Fruit fly (Drosophila melanogaster): ENCODE measurements around the gene CG6204.

Gene CG6204

dm6 chr3R:24226744-24227143 is 33.1 kb downstream of the CG6204 start, which contains the start of the genes Spps and CG13609 (continued):
- TF ChIP-seq nerfin-1 (tag; optimal IDR thresholded peaks at IDR 0.05) (peak; percentile 53), phol (tag; optimal IDR thresholded peaks at IDR 0.05) (peak; percentile 65), Sry-β (GFP tag; optimal IDR thresholded peaks at IDR 0.05) (peak; percentile 0), bab2 (GFP tag; optimal IDR thresholded peaks at IDR 0.05) (no peak), CG32532 (GFP tag; IDR thresholded peaks at IDR 0.05) (0 out of 2 replicates have a peak, but pooled peaks have one; percentile 27), CG18619 (GFP tag; optimal IDR thresholded peaks at IDR 0.05) (no peak), run (tag; optimal IDR thresholded peaks at IDR 0.05) (no peak), cato (GFP tag; optimal IDR thresholded peaks at IDR 0.05; ENCODE audit: borderline replicate concordance) (no peak), CG16813 (GFP tag; IDR thresholded peaks at IDR 0.05; ENCODE audit: partially characterized antibody) (peak; percentile 95), Chrac-16 (GFP tag; optimal IDR thresholded peaks at IDR 0.05) (no peak), chinmo (GFP tag; IDR thresholded peaks at IDR 0.05; ENCODE audit: partially characterized antibody) (peak; percentile 100), dm (GFP tag; optimal IDR thresholded peaks at IDR 0.05) (peak; percentile 14), row (GFP tag; IDR thresholded peaks at IDR 0.05) (peak; percentile 51; the same call in 2 of the 3 replicates), CG17385 (GFP tag; optimal IDR thresholded peaks at IDR 0.05) (peak; percentile 100), CG2712 (tag; optimal IDR thresholded peaks at IDR 0.05) (peak; percentile 38), HLH4C (GFP tag; IDR thresholded peaks at IDR 0.05; ENCODE audit: partially characterized antibody) (peak; percentile 100), CG31388 (GFP tag; optimal IDR thresholded peaks at IDR 0.05) (no peak), Taf1 (GFP tag; IDR thresholded peaks at IDR 0.05) (no peak), CG6272 (GFP tag; IDR thresholded peaks at IDR 0.05) (peak; percentile 36), E2f2 (GFP tag; IDR thresholded peaks at IDR 0.05) (peak; percentile 72), mld (GFP tag; IDR thresholded peaks at IDR 0.05; ENCODE audit: partially characterized antibody) (peak; percentile 96), YL-1 (GFP tag; optimal IDR thresholded peaks at IDR 0.05) (peak; percentile 89), vnd (GFP tag; IDR thresholded peaks at IDR 0.05; ENCODE audit: partially characterized antibody) (peak; percentile 86), CG9932 (GFP tag; IDR thresholded peaks at IDR 0.05) (peak; percentile 53; the same call in 1 of the 2 replicates), gcm (GFP tag; optimal IDR thresholded peaks at IDR 0.05) (no peak), ham (GFP tag; IDR thresholded peaks at IDR 0.05) (no peak), CHES-1-like (GFP tag; optimal IDR thresholded peaks at IDR 0.05) (peak; percentile 86), CG2678 (tag; optimal IDR thresholded peaks at IDR 0.05) (no peak), ac (GFP tag; optimal IDR thresholded peaks at IDR 0.05) (no peak), Opbp (GFP tag; IDR thresholded peaks at IDR 0.05; ENCODE audit: partially characterized antibody) (peak; percentile 98), Mes4 (GFP tag; optimal IDR thresholded peaks at IDR 0.05) (peak; percentile 3), CG14860 (GFP tag; IDR thresholded peaks at IDR 0.05; ENCODE audit: partially characterized antibody) (peak; percentile 92), Abd-B (GFP tag; optimal IDR thresholded peaks at IDR 0.05) (no peak), hkb (optimal IDR thresholded peaks at IDR 0.05) (no peak), hkb (GFP tag; IDR thresholded peaks at IDR 0.05) (peak; percentile 19; the same call in 1 of the 2 replicates), nmo (GFP tag; optimal IDR thresholded peaks at IDR 0.05) (peak; percentile 46), CoRest (tag; optimal IDR thresholded peaks at IDR 0.05) (peak; percentile 24), fd64A (GFP tag; optimal IDR thresholded peaks at IDR 0.05) (no peak), CG3847 (GFP tag; IDR thresholded peaks at IDR 0.05) (peak; percentile 47), bsh (GFP tag; optimal IDR thresholded peaks at IDR 0.05) (peak in 1 of 2 experiments; percentile 13), sr (GFP tag; IDR thresholded peaks at IDR 0.05) (peak; percentile 9; the same call in 1 of the 3 replicates), Sin3A (optimal IDR thresholded peaks at IDR 0.05) (peak; percentile 65), CG17568 (GFP tag; optimal IDR thresholded peaks at IDR 0.05) (no peak), oc (tag; optimal IDR thresholded peaks at IDR 0.05) (no peak), crp (GFP tag; optimal IDR thresholded peaks at IDR 0.05) (peak in 1 of 2 experiments; percentile 1), ems (GFP tag; optimal IDR thresholded peaks at IDR 0.05) (peak; percentile 1), stwl (tag; optimal IDR thresholded peaks at IDR 0.05) (peak; percentile 88), CG12769 (tag; optimal IDR thresholded peaks at IDR 0.05) (no peak), Ets97D (GFP tag; optimal IDR thresholded peaks at IDR 0.05) (peak; percentile 93), mam (GFP tag; optimal IDR thresholded peaks at IDR 0.05) (peak; percentile 34)
